Fruit fly (Drosophila melanogaster): ENCODE results near the gene CG9609.

The CG9609 gene

dm6 chrX:16751579-16752156, 35.1 kb downstream of the CG9609 start, which contains the start of gene goe (continued):
- peak; percentile 63 for TF ChIP-seq CG4707 (GFP tag; optimal IDR thresholded peaks at IDR 0.05)
- peak; percentile 90 for TF ChIP-seq zfh2 (GFP tag; optimal IDR thresholded peaks at IDR 0.05)
- peak; percentile 66 for TF ChIP-seq CG7839 (tag; optimal IDR thresholded peaks at IDR 0.05)
- no peak for TF ChIP-seq h (optimal IDR thresholded peaks at IDR 0.05)
- TF ChIP-seq exex (tag; optimal IDR thresholded peaks at IDR 0.05): peak; percentile 33
- TF ChIP-seq CG33213 (GFP tag; optimal IDR thresholded peaks at IDR 0.05): peak; percentile 89
- TF ChIP-seq ERR (GFP tag; optimal IDR thresholded peaks at IDR 0.05): peak; percentile 77
- peak; percentile 49 for TF ChIP-seq pfk (GFP tag; optimal IDR thresholded peaks at IDR 0.05)
- peak; percentile 38; the same call in 1 of the 2 replicates for TF ChIP-seq Taf1 (GFP tag; IDR thresholded peaks at IDR 0.05)
- peak; percentile 72 for TF ChIP-seq Ptx1 (GFP tag; IDR thresholded peaks at IDR 0.05)
- peak; percentile 65 for TF ChIP-seq CG33557 (GFP tag; optimal IDR thresholded peaks at IDR 0.05)
- peak; percentile 58 for TF ChIP-seq salm (tag; optimal IDR thresholded peaks at IDR 0.05)
- TF ChIP-seq HLH4C (GFP tag; IDR thresholded peaks at IDR 0.05; ENCODE audit: partially characterized antibody): peak; percentile 70
- TF ChIP-seq Bteb2 (GFP tag; optimal IDR thresholded peaks at IDR 0.05): peak; percentile 88
- TF ChIP-seq mam (GFP tag; optimal IDR thresholded peaks at IDR 0.05): peak; percentile 89
- TF ChIP-seq CG13894 (tag; optimal IDR thresholded peaks at IDR 0.05): peak; percentile 70
- TF ChIP-seq Hey (tag; optimal IDR thresholded peaks at IDR 0.05): peak; percentile 64
- peak; percentile 78 for TF ChIP-seq H2.0 (GFP tag; IDR thresholded peaks at IDR 0.05)
- peak; percentile 84 for TF ChIP-seq CG9817 (tag; optimal IDR thresholded peaks at IDR 0.05)
- peak; percentile 60 for TF ChIP-seq stc (GFP tag; IDR thresholded peaks at IDR 0.05)
- TF ChIP-seq CG17568 (GFP tag; optimal IDR thresholded peaks at IDR 0.05): peak; percentile 83
- peak; percentile 72 for TF ChIP-seq gsb-n (tag; optimal IDR thresholded peaks at IDR 0.05)
- no peak for TF ChIP-seq Dfd (GFP tag; optimal IDR thresholded peaks at IDR 0.05)
- peak; percentile 59 for TF ChIP-seq ash1 (GFP tag; optimal IDR thresholded peaks at IDR 0.05)
- peak; percentile 39 for TF ChIP-seq Sin3A (optimal IDR thresholded peaks at IDR 0.05)
- peak; percentile 44; the same call in 1 of the 2 replicates for TF ChIP-seq seq (GFP tag; IDR thresholded peaks at IDR 0.05)
- peak; percentile 85 for TF ChIP-seq Hsf (GFP tag; optimal IDR thresholded peaks at IDR 0.05)
- TF ChIP-seq ind (GFP tag; optimal IDR thresholded peaks at IDR 0.05): peak; percentile 59
- TF ChIP-seq sima (GFP tag; optimal IDR thresholded peaks at IDR 0.05): peak; percentile 72
- TF ChIP-seq CG17361 (GFP tag; IDR thresholded peaks at IDR 0.05): peak; percentile 39; the same call in 2 of the 3 replicates
- TF ChIP-seq jumu (GFP tag; optimal IDR thresholded peaks at IDR 0.05): peak; percentile 84
- peak; percentile 82 for TF ChIP-seq zfh1 (GFP tag; IDR thresholded peaks at IDR 0.05)
- peak; percentile 91 for TF ChIP-seq HmgD (GFP tag; optimal IDR thresholded peaks at IDR 0.05)
- peak; percentile 71 for TF ChIP-seq pnt (GFP tag; optimal IDR thresholded peaks at IDR 0.05)
- peak; percentile 51; the same call in 1 of the 2 replicates for TF ChIP-seq toy (GFP tag; IDR thresholded peaks at IDR 0.05)
- peak; percentile 79 for TF ChIP-seq Atf6 (GFP tag; IDR thresholded peaks at IDR 0.05)
- peak; percentile 68 for TF ChIP-seq ranshi (GFP tag; IDR thresholded peaks at IDR 0.05)
- peak in 1 of 2 experiments; percentile 63 for TF ChIP-seq bsh (GFP tag; optimal IDR thresholded peaks at IDR 0.05)
- TF ChIP-seq CG11456 (GFP tag; IDR thresholded peaks at IDR 0.05): peak; percentile 89
- peak; percentile 69 for TF ChIP-seq Doc3 (GFP tag; IDR thresholded peaks at IDR 0.05; ENCODE audit: partially characterized antibody)
- peak; percentile 70 for TF ChIP-seq CG14710 (tag; optimal IDR thresholded peaks at IDR 0.05)
- TF ChIP-seq Max (GFP tag; optimal IDR thresholded peaks at IDR 0.05): peak; percentile 37
- peak; percentile 73 for TF ChIP-seq CG3065 (GFP tag; optimal IDR thresholded peaks at IDR 0.05)
- peak; percentile 72 for TF ChIP-seq sisA (GFP tag; IDR thresholded peaks at IDR 0.05)
- peak; percentile 74 for TF ChIP-seq CG10654 (GFP tag; optimal IDR thresholded peaks at IDR 0.05)
- TF ChIP-seq CG17912 (GFP tag; optimal IDR thresholded peaks at IDR 0.05): peak; percentile 91
- peak; percentile 33 for TF ChIP-seq CG12219 (GFP tag; optimal IDR thresholded peaks at IDR 0.05)
- no peak; the same call in 1 of the 2 replicates for TF ChIP-seq Poxn (GFP tag; IDR thresholded peaks at IDR 0.05)
- no peak for TF ChIP-seq CG15479 (GFP tag; optimal IDR thresholded peaks at IDR 0.05)
- TF ChIP-seq corto (GFP tag; optimal IDR thresholded peaks at IDR 0.05): peak; percentile 41
- TF ChIP-seq CG12769 (tag; optimal IDR thresholded peaks at IDR 0.05): peak; percentile 81
